Fruit fly (Drosophila melanogaster): ENCODE measurements around the gene kto.

- TF ChIP-seq Eip75B (GFP tag; optimal IDR thresholded peaks at IDR 0.05) (no peak), eg (GFP tag; IDR thresholded peaks at IDR 0.05) (no peak), CG6808 (GFP tag; optimal IDR thresholded peaks at IDR 0.05) (no peak), Hr39 (GFP tag; optimal IDR thresholded peaks at IDR 0.05) (no peak), spab (GFP tag; optimal IDR thresholded peaks at IDR 0.05) (no peak), CG11762 (GFP tag; optimal IDR thresholded peaks at IDR 0.05; ENCODE audit: insufficient read depth) (no peak), Sox14 (GFP tag; optimal IDR thresholded peaks at IDR 0.05) (no peak), CG8119 (GFP tag; IDR thresholded peaks at IDR 0.05) (no peak), CG9139 (GFP tag; optimal IDR thresholded peaks at IDR 0.05) (no peak), Sox102F (GFP tag; optimal IDR thresholded peaks at IDR 0.05) (no peak), salr (GFP tag; optimal IDR thresholded peaks at IDR 0.05) (no peak), CG3919 (GFP tag; optimal IDR thresholded peaks at IDR 0.05) (no peak)
Measured at dm6 chr3L:19813075-19813903, 23.1 kb upstream of the kto start, which contains the start of gene Cyp305a1.

All from whole organism, prepupa.